Fruit fly (Drosophila melanogaster) whole organism, adult: Measurements from ENCODE around the gene CG13375.

Experiments
- CG11617 ChIP-seq: fragments of 200-800 bp; sonication (Bioruptor generic); optimal IDR thresholded peaks from 2 replicates; lab custom pipeline; 2017; ENCODE audit warnings: mild to moderate bottlenecking, missing biosample characterization, missing genetic modification reagents, missing genetic modification characterization
- CG12768 ChIP-seq: fragments of 200-800 bp; sonication (Bioruptor generic); optimal IDR thresholded peaks from 2 replicates; lab custom pipeline; 2017; ENCODE audit warnings: missing biosample characterization, missing genetic modification characterization, mild to moderate bottlenecking, moderate library complexity, missing genetic modification reagents
- CG14711 ChIP-seq: fragments of 200-800 bp; sonication (Bioruptor generic); optimal IDR thresholded peaks from 2 replicates; lab custom pipeline; 2018; ENCODE audit warnings: missing biosample characterization, mild to moderate bottlenecking, missing genetic modification characterization, moderate library complexity
- CG7045 ChIP-seq: fragments of 200-800 bp; sonication (Bioruptor generic); optimal IDR thresholded peaks from 2 replicates; lab custom pipeline; 2017; ENCODE audit warnings: missing biosample characterization, mild to moderate bottlenecking, missing genetic modification characterization
- Clk ChIP-seq: fragments of 200-800 bp; sonication (Bioruptor generic); optimal IDR thresholded peaks from 2 replicates; lab custom pipeline; 2017; ENCODE audit warnings: missing biosample characterization, missing genetic modification characterization
- Hr96 ChIP-seq: fragments of 200-800 bp; sonication (Bioruptor generic); optimal IDR thresholded peaks from 2 replicates; lab custom pipeline; 2016; ENCODE audit warnings: missing biosample characterization, missing genetic modification characterization
- Mnt ChIP-seq: fragments of 200-800 bp; sonication (Bioruptor generic); optimal IDR thresholded peaks from 2 replicates; lab custom pipeline; 2016; ENCODE audit warnings: missing biosample characterization, mild to moderate bottlenecking, missing genetic modification characterization
- bab1 ChIP-seq: fragments of 200-800 bp; sonication (Bioruptor generic); optimal IDR thresholded peaks from 3 replicates; lab custom pipeline; 2019; ENCODE audit warnings: missing biosample characterization, mild to moderate bottlenecking, missing genetic modification characterization, moderate library complexity
- cic ChIP-seq: fragments of 200-800 bp; sonication (Bioruptor generic); optimal IDR thresholded peaks from 2 replicates; lab custom pipeline; 2017; ENCODE audit warnings: missing biosample characterization, mild to moderate bottlenecking, missing genetic modification characterization, moderate library complexity
- cnc ChIP-seq, 2 experiments: fragments of >200 bp; optimal IDR thresholded peaks; 2 replicates each; lab custom pipeline; 2017
- kay ChIP-seq: fragments of 200-800 bp; sonication (Bioruptor generic); peaks from one replicate; lab custom pipeline; 2016; ENCODE audit warnings: missing biosample characterization, missing genetic modification characterization, borderline replicate concordance
- ovo ChIP-seq: fragments of 200-800 bp; sonication (Bioruptor generic); optimal IDR thresholded peaks from 2 replicates; lab custom pipeline; 2016; ENCODE audit warnings: missing biosample characterization, missing genetic modification characterization
- pad ChIP-seq: fragments of 200-800 bp; sonication (Bioruptor generic); optimal IDR thresholded peaks from 3 replicates; lab custom pipeline; 2017; ENCODE audit warnings: missing biosample characterization, missing genetic modification characterization, mild to moderate bottlenecking, moderate library complexity, missing genetic modification reagents
- tj ChIP-seq: fragments of 200-800 bp; sonication (Bioruptor generic); optimal IDR thresholded peaks from 3 replicates; lab custom pipeline; 2017; ENCODE audit warnings: missing biosample characterization, mild to moderate bottlenecking, missing genetic modification characterization, moderate library complexity

dm6 chrX:245802-246201 lies 49.0 kb downstream of the CG13375 start, which contains the start of the genes CG3038 and G9a:
- TF ChIP-seq CG11617 (GFP tag; lab: Kevin White, UChicago) (no peak), cnc (optimal IDR thresholded peaks at IDR 0.05; lab: Kevin White, UChicago) (no peak), bab1 (GFP tag; lab: Kevin White, UChicago) (peak; percentile 92), Clk (GFP tag; lab: Kevin White, UChicago) (no peak), pad (peak; percentile 24), CG12768 (GFP tag; lab: Kevin White, UChicago) (no peak), CG7045 (GFP tag; lab: Kevin White, UChicago) (no peak), ovo (GFP tag; lab: Kevin White, UChicago) (peak; percentile 88), Mnt (GFP tag; lab: Kevin White, UChicago) (peak; percentile 55), tj (GFP tag; lab: Kevin White, UChicago) (no peak), cic (GFP tag; lab: Kevin White, UChicago) (no peak), CG14711 (tag; lab: Kevin White, UChicago) (peak; percentile 14), Hr96 (GFP tag; lab: Kevin White, UChicago) (no peak), kay (GFP tag; lab: Kevin White, UChicago) (no peak)
